Worm (Caenorhabditis elegans) whole organism, early embryonic: ENCODE results near the gene tbx-37.
A peak's percentile ranks its signal among the peaks of the same experiment; 100 is the strongest.

Experiments
- F13C5.2 ChIP-seq: sonication (generic microtip); optimal IDR thresholded peaks from 2 replicates; lab custom pipeline; 2017; ENCODE audit warnings: mild to moderate bottlenecking, missing genetic modification characterization, inconsistent platforms, missing compliant biosample characterization
- ama-1 ChIP-seq: fragments of 150-350 bp; optimal IDR thresholded peaks from 2 replicates; lab custom pipeline; 2014
- ceh-13 ChIP-seq: fragments of 200-800 bp; sonication (Bioruptor generic); optimal IDR thresholded peaks from 2 replicates; lab custom pipeline; 2018; ENCODE audit warnings: mild to moderate bottlenecking, missing genetic modification characterization, missing compliant biosample characterization
- ets-7 ChIP-seq: sonication (generic microtip); optimal IDR thresholded peaks from 2 replicates; lab custom pipeline; 2016; ENCODE audit warnings: missing genotype, missing genetic modification characterization, missing compliant biosample characterization
- hnd-1 ChIP-seq: sonication (generic microtip); optimal IDR thresholded peaks from 2 replicates; lab custom pipeline; 2016; ENCODE audit warnings: missing genetic modification characterization, missing compliant biosample characterization
- pes-1 ChIP-seq: fragments of 200-800 bp; sonication (Bioruptor generic); IDR thresholded peaks from 2 replicates; pipeline ENCODE4 v1.3.6; 2022; ENCODE audit warnings: missing genetic modification reagents, missing genetic modification characterization, missing compliant biosample characterization
- sea-1 ChIP-seq: fragments of 200-800 bp; sonication (Bioruptor generic); conservative IDR thresholded peaks from 2 replicates; pipeline ENCODE4 v1.3.6; 2022; ENCODE audit warnings: missing genetic modification characterization, missing compliant biosample characterization
- tbx-37 ChIP-seq: fragments of 200-800 bp; sonication (Bioruptor generic); conservative IDR thresholded peaks from 2 replicates; pipeline ENCODE4 v1.3.6; 2022; ENCODE audit warnings: missing genetic modification reagents, missing genetic modification characterization, missing compliant biosample characterization
- tra-4 ChIP-seq: sonication (generic microtip); optimal IDR thresholded peaks from 2 replicates; lab custom pipeline; 2017; ENCODE audit warnings: missing genetic modification characterization, missing compliant biosample characterization

ce11 chrIII:11236788-11237187, 9.9 kb upstream of the tbx-37 start, which contains the start of the genes Y47D3A.14 and aakb-2:
- TF ChIP-seq hnd-1 (peak; percentile 23), sea-1 (GFP tag; lab: Robert Waterston, UW) (peak; percentile 61; the same call in 1 of the 2 replicates), tbx-37 (GFP tag; lab: Robert Waterston, UW) (no peak), ama-1 (no peak), tra-4 (no peak), ceh-13 (GFP tag; lab: Kevin White, UChicago) (peak; percentile 2), pes-1 (GFP tag; lab: Robert Waterston, UW) (peak; percentile 75), F13C5.2 (peak; percentile 88), ets-7 (tag; lab: Kevin White, UChicago) (no peak)
